Worm (Caenorhabditis elegans) whole organism, L3 larva: ENCODE measurements around the gene C51E3.9.

Source experiments
- ZK546.5 ChIP-seq: sonication (generic microtip); optimal IDR thresholded peaks from 2 replicates; lab custom pipeline; 2017; ENCODE audit warnings: missing biosample characterization, missing genetic modification characterization
- aly-2 ChIP-seq: fragments of 150-350 bp; optimal IDR thresholded peaks from 2 replicates; lab custom pipeline; 2014; ENCODE audit warnings: missing biosample characterization, missing genetic modification characterization
- ama-1 ChIP-seq: fragments of 150-350 bp; optimal IDR thresholded peaks from 2 replicates; lab custom pipeline; 2018
- ceh-16 ChIP-seq: sonication (generic microtip); optimal IDR thresholded peaks from 2 replicates; lab custom pipeline; 2017; ENCODE audit warnings: missing biosample characterization, missing genetic modification characterization
- daf-12 ChIP-seq: fragments of 150-350 bp; optimal IDR thresholded peaks from 2 replicates; lab custom pipeline; 2014; ENCODE audit warnings: missing biosample characterization, missing genetic modification reagents, missing genetic modification characterization
- egl-27 ChIP-seq: sonication (generic microtip); optimal IDR thresholded peaks from 4 replicates; lab custom pipeline; 2017; ENCODE audit warnings: missing biosample characterization, missing genetic modification reagents, missing genetic modification characterization
- elt-1 ChIP-seq: fragments of 150-350 bp; optimal IDR thresholded peaks from 2 replicates; lab custom pipeline; 2014; ENCODE audit warnings: missing biosample characterization, missing genetic modification characterization
- elt-2 ChIP-seq: sonication (generic microtip); optimal IDR thresholded peaks from 2 replicates; lab custom pipeline; 2016; ENCODE audit warnings: missing genetic modification reagents, mild to moderate bottlenecking, missing genetic modification characterization, missing compliant biosample characterization
- elt-3 ChIP-seq, 3 experiments: fragments of 150-350 bp in 1 of 3; sonication (generic microtip) in 2 of 3; optimal IDR thresholded peaks; 2 replicates in 2 of 3; 4 replicates in 1 of 3; lab custom pipeline; 2014 to 2017; ENCODE audit warnings: missing biosample characterization in 3 of 3, missing genetic modification characterization in 3 of 3
- eor-1 ChIP-seq, 2 experiments: fragments of 150-350 bp; optimal IDR thresholded peaks; 2 replicates each; lab custom pipeline; 2014 to 2018; ENCODE audit warnings: missing biosample characterization in 2 of 2, missing genetic modification characterization in 2 of 2
- fkh-10 ChIP-seq: sonication (generic microtip); optimal IDR thresholded peaks from 2 replicates; lab custom pipeline; 2017; ENCODE audit warnings: missing biosample characterization, missing genetic modification reagents, missing genetic modification characterization
- fkh-2 ChIP-seq: fragments of 150-350 bp; optimal IDR thresholded peaks from 2 replicates; lab custom pipeline; 2014; ENCODE audit warnings: missing biosample characterization, missing genetic modification reagents, missing genetic modification characterization
- fos-1 ChIP-seq: fragments of 150-350 bp; optimal IDR thresholded peaks from 2 replicates; lab custom pipeline; 2014; ENCODE audit warnings: missing biosample characterization, missing genetic modification characterization
- hmg-11 ChIP-seq: sonication (generic microtip); optimal IDR thresholded peaks from 2 replicates; lab custom pipeline; 2016; ENCODE audit warnings: missing genetic modification characterization, missing compliant biosample characterization
- jun-1 ChIP-seq: fragments of 150-350 bp; optimal IDR thresholded peaks from 2 replicates; lab custom pipeline; 2014; ENCODE audit warnings: missing biosample characterization, missing genetic modification reagents, missing genetic modification characterization
- lin-15B ChIP-seq: fragments of 150-350 bp; optimal IDR thresholded peaks from 2 replicates; lab custom pipeline; 2014; ENCODE audit warnings: missing biosample characterization, missing genetic modification characterization
- lin-39 ChIP-seq: fragments of 150-350 bp; optimal IDR thresholded peaks from 2 replicates; lab custom pipeline; 2018; ENCODE audit warnings: missing biosample characterization, missing genetic modification reagents, missing genetic modification characterization
- nfya-1 ChIP-seq: sonication (generic microtip); optimal IDR thresholded peaks from 2 replicates; lab custom pipeline; 2017; ENCODE audit warnings: missing genetic modification characterization, mild to moderate bottlenecking, missing compliant biosample characterization, antibody characterized with exemption, moderate library complexity; ENCODE audit not compliant: insufficient read depth
- nhr-23 ChIP-seq: fragments of 150-350 bp; optimal IDR thresholded peaks from 2 replicates; lab custom pipeline; 2014; ENCODE audit warnings: missing biosample characterization, missing genetic modification reagents, missing genetic modification characterization
- nhr-237 ChIP-seq: fragments of 150-350 bp; optimal IDR thresholded peaks from 2 replicates; lab custom pipeline; 2014; ENCODE audit warnings: missing biosample characterization, missing genetic modification characterization
- nhr-28 ChIP-seq: fragments of 150-350 bp; optimal IDR thresholded peaks from 2 replicates; lab custom pipeline; 2014; ENCODE audit warnings: missing biosample characterization, missing genetic modification characterization
- nhr-67 ChIP-seq: fragments of 150-350 bp; optimal IDR thresholded peaks from 2 replicates; lab custom pipeline; 2014; ENCODE audit warnings: missing biosample characterization, missing genetic modification characterization
- nhr-76 ChIP-seq: fragments of 150-350 bp; sonication (generic microtip); optimal IDR thresholded peaks from 5 replicates; lab custom pipeline; 2014; ENCODE audit warnings: missing biosample characterization, missing genetic modification characterization
- nhr-77 ChIP-seq: fragments of 150-350 bp; optimal IDR thresholded peaks from 2 replicates; lab custom pipeline; 2014; ENCODE audit warnings: missing biosample characterization, missing genetic modification characterization
- pha-4 ChIP-seq: fragments of 150-350 bp; optimal IDR thresholded peaks from 2 replicates; lab custom pipeline; 2014; ENCODE audit warnings: missing biosample characterization, missing genetic modification reagents, missing genetic modification characterization
- pqm-1 ChIP-seq: fragments of 150-350 bp; optimal IDR thresholded peaks from 2 replicates; lab custom pipeline; 2017; ENCODE audit warnings: missing biosample characterization, missing genetic modification characterization, inconsistent platforms
- sea-2 ChIP-seq: fragments of 150-350 bp; sonication (generic microtip); optimal IDR thresholded peaks from 4 replicates; lab custom pipeline; 2014; ENCODE audit warnings: missing biosample characterization, missing genetic modification reagents, missing genetic modification characterization
- tbx-2 ChIP-seq: sonication (generic microtip); optimal IDR thresholded peaks from 2 replicates; lab custom pipeline; 2016; ENCODE audit warnings: mild to moderate bottlenecking, missing genetic modification characterization, missing compliant biosample characterization
- unc-39 ChIP-seq: sonication (generic microtip); optimal IDR thresholded peaks from 4 replicates; lab custom pipeline; 2017; ENCODE audit warnings: missing biosample characterization, missing genetic modification characterization
- unc-62 ChIP-seq: fragments of 150-350 bp; sonication (generic microtip); optimal IDR thresholded peaks from 4 replicates; lab custom pipeline; 2014; ENCODE audit warnings: missing biosample characterization, missing genetic modification reagents, missing genetic modification characterization
- ztf-4 ChIP-seq: fragments of 150-350 bp; optimal IDR thresholded peaks from 2 replicates; lab custom pipeline; 2014; ENCODE audit warnings: missing biosample characterization, missing genetic modification characterization

C51E3.9 gene

ce11 chrV:10145653-10146052, at the start of gene C51E3.9:
Gene C51E3.9 (plus strand): TSS chrV:10145953.
- TF ChIP-seq lin-39 (tag; lab: Kevin White, UChicago) (peak; percentile 42), nhr-76 (no peak)

- TF ChIP-seq nfya-1 (peak; percentile 62), elt-2 (tag; lab: Kevin White, UChicago) (peak; percentile 92), sea-2 (GFP tag; lab: Kevin White, UChicago) (no peak), hmg-11 (no peak), unc-62 (GFP tag; lab: Kevin White, UChicago) (no peak), pqm-1 (peak; percentile 60), pha-4 (tag; lab: Kevin White, UChicago) (peak; percentile 12)
Observed at ce11 chrV:10096932-10097331, 48.8 kb upstream of the C51E3.9 start.

- no peak for TF ChIP-seq nhr-77
- no peak for TF ChIP-seq fos-1 (tag; lab: Kevin White, UChicago)
- peak; percentile 61 for TF ChIP-seq elt-2 (tag; lab: Kevin White, UChicago)
Observed at ce11 chrV:10098429-10098828, 47.3 kb upstream of the C51E3.9 start, which contains the start of gene ugt-47. Gene ugt-47 (minus strand): TSS chrV:10098597.

- no peak for TF ChIP-seq unc-39 (tag; lab: Kevin White, UChicago)
- TF ChIP-seq egl-27 (tag; lab: Kevin White, UChicago): no peak
- no peak for TF ChIP-seq ceh-16 (tag; lab: Kevin White, UChicago)
- no peak for TF ChIP-seq ztf-4
- TF ChIP-seq tbx-2 (tag; lab: Kevin White, UChicago): no peak
- no peak for TF ChIP-seq ama-1
- TF ChIP-seq nhr-28 (tag; lab: Kevin White, UChicago): no peak
- TF ChIP-seq nhr-237 (tag; lab: Kevin White, UChicago): no peak
- TF ChIP-seq fkh-10 (GFP tag; lab: Kevin White, UChicago): no peak
- TF ChIP-seq pha-4 (tag; lab: Kevin White, UChicago): no peak
- TF ChIP-seq lin-15B (tag; lab: Kevin White, UChicago): no peak
Observed at ce11 chrV:10101916-10102315, 43.8 kb upstream of the C51E3.9 start, which contains the start of gene C08B6.14. Gene C08B6.14 (minus strand): TSS chrV:10102016.

- TF ChIP-seq eor-1 (tag; optimal IDR thresholded peaks at IDR 0.05; lab: Kevin White, UChicago) (no peak), nhr-237 (tag; lab: Kevin White, UChicago) (no peak), jun-1 (no peak), pqm-1 (peak; percentile 11), fkh-2 (no peak), elt-2 (tag; lab: Kevin White, UChicago) (peak; percentile 69)
Observed at ce11 chrV:10103811-10104210, 41.9 kb upstream of the C51E3.9 start.

ce11 chrV:10104785-10105310, 40.9 kb upstream of the C51E3.9 start, which contains the start of gene ugt-17:
Gene ugt-17 (minus strand): TSS chrV:10104964.
- TF ChIP-seq elt-2 (tag; lab: Kevin White, UChicago) (peak; percentile 76), nhr-23 (no peak), nhr-77 (no peak), tbx-2 (tag; lab: Kevin White, UChicago) (no peak), pha-4 (tag; lab: Kevin White, UChicago) (peak; percentile 51), nhr-76 (no peak), ZK546.5 (no peak), aly-2 (tag; lab: Kevin White, UChicago) (no peak), pqm-1 (peak; percentile 90), fkh-10 (GFP tag; lab: Kevin White, UChicago) (no peak), unc-62 (GFP tag; lab: Kevin White, UChicago) (no peak), hmg-11 (no peak), daf-12 (no peak), elt-1 (tag; lab: Kevin White, UChicago) (no peak), nhr-67 (tag; lab: Kevin White, UChicago) (no peak), ama-1 (no peak), eor-1 (tag; optimal IDR thresholded peaks at IDR 0.05; lab: Kevin White, UChicago) (no peak), elt-3 (tag; optimal IDR thresholded peaks at IDR 0.05; lab: Kevin White, UChicago) (no peak)
- TF ChIP-seq, all 47 proteins: peak for 3
